Fruit fly (Drosophila melanogaster): ENCODE data around the gene nkd.

nkd gene

DNA sequence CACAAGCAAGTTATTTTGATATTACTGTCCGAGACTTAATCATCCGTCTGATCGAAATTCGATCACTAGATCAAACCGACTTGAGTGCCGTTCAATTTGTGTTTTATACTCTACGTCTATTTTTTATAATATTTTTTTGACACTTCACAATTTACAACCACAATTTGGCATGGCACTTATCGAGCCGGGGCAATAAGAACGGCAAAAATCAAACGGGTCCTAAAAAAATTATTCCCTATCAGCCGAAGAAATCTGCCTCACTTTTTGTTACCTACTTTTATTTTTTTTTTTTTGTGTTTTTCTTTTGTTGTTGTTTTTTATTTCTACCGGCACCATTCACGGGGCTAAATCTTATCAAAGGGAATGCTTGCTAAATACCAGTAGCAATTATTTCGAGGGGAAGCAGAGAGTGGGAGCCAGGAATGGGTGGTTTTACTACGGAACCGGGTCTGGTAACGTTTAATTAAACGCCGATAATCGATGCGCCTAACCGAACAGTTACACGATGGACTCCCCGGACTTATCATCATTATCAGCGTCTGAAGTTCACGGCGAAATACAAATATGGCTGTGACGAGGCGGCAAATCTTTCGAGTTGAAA lies 29.7 kb downstream of the nkd start (continued):
- TF ChIP-seq gro (GFP tag; optimal IDR thresholded peaks at IDR 0.05) (peak; percentile 88), CG13123 (GFP tag; optimal IDR thresholded peaks at IDR 0.05) (no peak), ash1 (GFP tag; optimal IDR thresholded peaks at IDR 0.05) (no peak), sug (tag; optimal IDR thresholded peaks at IDR 0.05) (peak; percentile 89), sd (tag; optimal IDR thresholded peaks at IDR 0.05) (peak; percentile 94), CG5180 (GFP tag; optimal IDR thresholded peaks at IDR 0.05) (no peak), gsb-n (tag; optimal IDR thresholded peaks at IDR 0.05) (no peak), sc (optimal IDR thresholded peaks at IDR 0.05) (no peak), sc (GFP tag; optimal IDR thresholded peaks at IDR 0.05) (no peak), CG14441 (GFP tag; IDR thresholded peaks at IDR 0.05) (no peak), cg (GFP tag; optimal IDR thresholded peaks at IDR 0.05) (no peak), GATAe (GFP tag; conservative IDR thresholded peaks at IDR 0.05) (peak; percentile 65; the same call in 1 of the 2 replicates), pho (GFP tag; optimal IDR thresholded peaks at IDR 0.05) (no peak), CG3726 (GFP tag; IDR thresholded peaks at IDR 0.05) (no peak)

DNA sequence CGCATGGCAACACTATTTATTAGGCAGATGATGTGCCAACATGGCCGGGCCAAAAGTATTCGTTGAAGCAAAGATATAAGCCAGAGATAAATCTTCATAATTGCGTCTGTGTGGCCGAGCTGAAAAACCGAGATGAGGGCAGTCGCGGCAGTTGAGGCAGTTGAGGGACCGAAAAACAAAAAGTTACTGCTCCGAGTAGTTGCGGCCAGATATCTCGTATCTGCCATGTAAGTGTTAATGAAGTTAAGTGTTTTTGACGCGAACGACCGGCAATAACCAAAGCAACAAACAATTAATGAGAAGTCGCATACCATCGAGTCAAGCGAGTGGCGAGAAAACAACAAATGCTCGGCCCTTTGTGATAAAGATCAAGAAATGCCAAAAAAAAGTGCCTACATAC lies 30.4 kb downstream of the nkd start:
- no peak for TF ChIP-seq CG15269 (tag; optimal IDR thresholded peaks at IDR 0.05)
- TF ChIP-seq crol (GFP tag; IDR thresholded peaks at IDR 0.05) = peak; percentile 43; the same call in 1 of the 2 replicates
- TF ChIP-seq sd (tag; optimal IDR thresholded peaks at IDR 0.05) = peak; percentile 51
- no peak for TF ChIP-seq CG6175 (GFP tag; IDR thresholded peaks at IDR 0.05)
- no peak for TF ChIP-seq YL-1 (GFP tag; optimal IDR thresholded peaks at IDR 0.05)
- peak; percentile 11; the same call in 1 of the 2 replicates for TF ChIP-seq vvl (GFP tag; IDR thresholded peaks at IDR 0.05)
- TF ChIP-seq CG10431 (GFP tag; optimal IDR thresholded peaks at IDR 0.05) = peak; percentile 71
- peak; percentile 20 for TF ChIP-seq CG12769 (tag; optimal IDR thresholded peaks at IDR 0.05)
- TF ChIP-seq CG1602 (GFP tag; optimal IDR thresholded peaks at IDR 0.05) = no peak
- no peak for TF ChIP-seq CG4282 (GFP tag; optimal IDR thresholded peaks at IDR 0.05)
- no peak for TF ChIP-seq fd96Cb (tag; optimal IDR thresholded peaks at IDR 0.05)
- peak; percentile 8 for TF ChIP-seq Med (GFP tag)
- peak; percentile 12 for TF ChIP-seq CG13894 (tag; optimal IDR thresholded peaks at IDR 0.05)
- no peak for TF ChIP-seq CG16863 (GFP tag; optimal IDR thresholded peaks at IDR 0.05)
- TF ChIP-seq Sry-δ (GFP tag; optimal IDR thresholded peaks at IDR 0.05) = no peak
- peak; percentile 73; the same call in 2 of the 4 replicates for TF ChIP-seq chinmo (GFP tag; IDR thresholded peaks at IDR 0.05; ENCODE audit: partially characterized antibody)
- peak; percentile 10 for TF ChIP-seq CG10543 (GFP tag; optimal IDR thresholded peaks at IDR 0.05)
- no peak for TF ChIP-seq her (GFP tag; optimal IDR thresholded peaks at IDR 0.05)
- TF ChIP-seq zfh1 (GFP tag; IDR thresholded peaks at IDR 0.05) = 0 out of 3 replicates have a peak, but pooled peaks have one; percentile 22
- no peak for TF ChIP-seq ATbp (GFP tag; optimal IDR thresholded peaks at IDR 0.05)
- TF ChIP-seq mirr (GFP tag; optimal IDR thresholded peaks at IDR 0.05) = peak; percentile 70
- TF ChIP-seq CG2199 (GFP tag; IDR thresholded peaks at IDR 0.05) = no peak
- peak; percentile 75 for TF ChIP-seq Awh (GFP tag; IDR thresholded peaks at IDR 0.05)
- TF ChIP-seq rib (GFP tag; IDR thresholded peaks at IDR 0.05) = 0 out of 2 replicates have a peak, but pooled peaks have one; percentile 15
- TF ChIP-seq stc (GFP tag; IDR thresholded peaks at IDR 0.05) = no peak
- TF ChIP-seq CG16813 (GFP tag; IDR thresholded peaks at IDR 0.05; ENCODE audit: partially characterized antibody) = no peak
- TF ChIP-seq otp (GFP tag; IDR thresholded peaks at IDR 0.05) = peak; percentile 51; the same call in 1 of the 3 replicates
- no peak for TF ChIP-seq ap (GFP tag; IDR thresholded peaks at IDR 0.05)
- no peak for TF ChIP-seq CG11398 (GFP tag; optimal IDR thresholded peaks at IDR 0.05)
